Worm (Caenorhabditis elegans) whole organism, L4 larva: Measurements from ENCODE around the gene Y58A7A.2.

Experiments used
- F44E2.7 ChIP-seq: fragments of 200-800 bp; sonication (Bioruptor generic); IDR thresholded peaks from 2 replicates; pipeline ENCODE4 v2.1.2; 2022; ENCODE audit warnings: missing genetic modification characterization, missing compliant biosample characterization
- Y75B8A.6 ChIP-seq: fragments of 200-800 bp; sonication (Bioruptor generic); IDR thresholded peaks from 2 replicates; pipeline ENCODE4 v1.3.6; 2022; ENCODE audit warnings: missing genetic modification reagents, missing genetic modification characterization, missing compliant biosample characterization
- ZK337.2 ChIP-seq: fragments of 200-800 bp; sonication (Bioruptor generic); IDR thresholded peaks from 2 replicates; pipeline ENCODE4 v1.3.6; 2022; ENCODE audit warnings: missing genetic modification reagents, missing genetic modification characterization, missing compliant biosample characterization
- aha-1 ChIP-seq: fragments of 150-350 bp; peaks from one replicate; lab custom pipeline; 2014; ENCODE audit warnings: missing biosample characterization, missing genetic modification characterization
- ama-1 ChIP-seq: fragments of 150-350 bp; optimal IDR thresholded peaks from 2 replicates; lab custom pipeline; 2014; ENCODE audit warnings: inconsistent platforms, mixed read lengths
- ceh-20 ChIP-seq: fragments of 200-800 bp; sonication (Bioruptor generic); IDR thresholded peaks from 2 replicates; pipeline ENCODE4 v1.3.6; 2022; ENCODE audit warnings: missing genetic modification reagents, missing genetic modification characterization, missing compliant biosample characterization
- ceh-62 ChIP-seq: sonication (generic microtip); optimal IDR thresholded peaks from 2 replicates; lab custom pipeline; 2017; ENCODE audit warnings: missing biosample characterization, missing genetic modification characterization
- ctbp-1 ChIP-seq: fragments of 200-800 bp; sonication (Bioruptor generic); IDR thresholded peaks from 2 replicates; pipeline ENCODE4 v1.3.6; 2022; ENCODE audit warnings: missing genetic modification reagents, missing genetic modification characterization, missing compliant biosample characterization
- daf-12 ChIP-seq: fragments of 150-350 bp; optimal IDR thresholded peaks from 2 replicates; lab custom pipeline; 2014; ENCODE audit warnings: missing biosample characterization, missing genetic modification reagents, missing genetic modification characterization
- daf-16 ChIP-seq, 3 experiments: sonication (generic microtip); optimal IDR thresholded peaks; 2 replicates each; lab custom pipeline; 2016 to 2017; ENCODE audit warnings: missing genetic modification characterization in 3 of 3, missing genetic modification reagents in 3 of 3, mild to moderate bottlenecking in 2 of 3, missing compliant biosample characterization in 2 of 3, missing biosample characterization in 1 of 3, moderate library complexity in 1 of 3
- daf-19 ChIP-seq: fragments of 200-800 bp; sonication (Bioruptor generic); conservative IDR thresholded peaks from 2 replicates; pipeline ENCODE4 v1.3.6; 2022; ENCODE audit warnings: missing genetic modification characterization, missing compliant biosample characterization
- dmd-6 ChIP-seq: fragments of 200-800 bp; sonication (Bioruptor generic); IDR thresholded peaks from 2 replicates; pipeline ENCODE4 v1.3.6; 2022; ENCODE audit warnings: missing genetic modification reagents, missing genetic modification characterization, missing compliant biosample characterization
- dmd-8 ChIP-seq: fragments of 200-800 bp; sonication (Bioruptor generic); IDR thresholded peaks from 2 replicates; pipeline ENCODE4 v1.3.6; 2022; ENCODE audit warnings: missing genetic modification characterization, missing compliant biosample characterization
- dmd-9 ChIP-seq: fragments of 200-800 bp; sonication (Bioruptor generic); IDR thresholded peaks from 2 replicates; pipeline ENCODE4 v1.3.6; 2022; ENCODE audit warnings: missing genetic modification reagents, missing genetic modification characterization, missing compliant biosample characterization
- dpl-1 ChIP-seq: fragments of 150-350 bp; optimal IDR thresholded peaks from 2 replicates; lab custom pipeline; 2014; ENCODE audit warnings: missing biosample characterization, missing genetic modification reagents, missing genetic modification characterization
- duxl-1 ChIP-seq: sonication (generic microtip); optimal IDR thresholded peaks from 2 replicates; lab custom pipeline; 2016; ENCODE audit warnings: mild to moderate bottlenecking, missing genetic modification characterization, moderate library complexity, missing compliant biosample characterization; ENCODE audit not compliant: poor library complexity
- dve-1 ChIP-seq: sonication (generic microtip); optimal IDR thresholded peaks from 2 replicates; lab custom pipeline; 2017; ENCODE audit warnings: antibody characterized with exemption, mild to moderate bottlenecking, missing genetic modification characterization, missing compliant biosample characterization; ENCODE audit not compliant: insufficient read depth
- egl-43 ChIP-seq: fragments of 200-800 bp; sonication (Bioruptor generic); IDR thresholded peaks from 2 replicates; pipeline ENCODE4 v1.3.6; 2022; ENCODE audit warnings: missing genetic modification reagents, missing genetic modification characterization, missing compliant biosample characterization
- fos-1 ChIP-seq: fragments of 150-350 bp; optimal IDR thresholded peaks from 2 replicates; lab custom pipeline; 2014; ENCODE audit warnings: missing biosample characterization, missing genetic modification characterization
- hif-1 ChIP-seq, 2 experiments: sonication (generic microtip); optimal IDR thresholded peaks; 2 replicates each; lab custom pipeline; 2016 to 2017; ENCODE audit warnings: missing compliant biosample characterization in 2 of 2, missing genetic modification characterization in 2 of 2, missing genetic modification reagents in 2 of 2, missing genotype in 2 of 2, mild to moderate bottlenecking in 1 of 2
- lin-1 ChIP-seq: fragments of 200-800 bp; sonication (Bioruptor generic); IDR thresholded peaks from 2 replicates; pipeline ENCODE4 v1.3.6; 2022; ENCODE audit warnings: missing genetic modification reagents, missing genetic modification characterization, missing compliant biosample characterization
- lir-3 ChIP-seq: sonication (generic microtip); optimal IDR thresholded peaks from 2 replicates; lab custom pipeline; 2016; ENCODE audit warnings: mild to moderate bottlenecking, missing genetic modification characterization, missing compliant biosample characterization
- lsy-2 ChIP-seq, 2 experiments: fragments of 150-350 bp in 1 of 2; sonication (generic microtip) in 1 of 2; optimal IDR thresholded peaks; 2 replicates each; lab custom pipeline; 2014 to 2017; ENCODE audit warnings: missing biosample characterization in 2 of 2, missing genetic modification characterization in 2 of 2
- mdl-1 ChIP-seq, 2 experiments: fragments of 150-350 bp in 1 of 2; sonication (generic microtip) in 1 of 2; optimal IDR thresholded peaks; 2 replicates each; lab custom pipeline; 2014 to 2017; ENCODE audit warnings: missing biosample characterization in 2 of 2, missing genetic modification characterization in 2 of 2
- mdt-29 ChIP-seq: fragments of 200-800 bp; sonication (Bioruptor generic); IDR thresholded peaks from 2 replicates; pipeline ENCODE4 v1.3.6; 2022; ENCODE audit warnings: missing genetic modification reagents, missing genetic modification characterization, missing compliant biosample characterization
- mep-1 ChIP-seq: fragments of 150-350 bp; sonication (generic microtip); optimal IDR thresholded peaks from 3 replicates; lab custom pipeline; 2014; ENCODE audit warnings: missing biosample characterization, missing genetic modification characterization
- mes-2 ChIP-seq: sonication (generic microtip); optimal IDR thresholded peaks from 2 replicates; lab custom pipeline; 2016; ENCODE audit warnings: missing genotype, mild to moderate bottlenecking, missing genetic modification characterization, missing compliant biosample characterization; ENCODE audit not compliant: poor library complexity, severe bottlenecking
- mxl-3 ChIP-seq: fragments of 200-800 bp; sonication (Bioruptor generic); optimal IDR thresholded peaks from 2 replicates; lab custom pipeline; 2018; ENCODE audit warnings: mild to moderate bottlenecking, missing genetic modification characterization, missing compliant biosample characterization
- nhr-11 ChIP-seq: fragments of 150-350 bp; optimal IDR thresholded peaks from 2 replicates; lab custom pipeline; 2014; ENCODE audit warnings: missing biosample characterization, missing genetic modification characterization
- nhr-237 ChIP-seq: sonication (generic microtip); optimal IDR thresholded peaks from 2 replicates; lab custom pipeline; 2017; ENCODE audit warnings: missing biosample characterization, missing genetic modification characterization
- nhr-28 ChIP-seq: fragments of 150-350 bp; optimal IDR thresholded peaks from 2 replicates; lab custom pipeline; 2014; ENCODE audit warnings: missing biosample characterization, missing genetic modification characterization
- nhr-41 ChIP-seq: fragments of 200-800 bp; sonication (Bioruptor generic); IDR thresholded peaks from 2 replicates; pipeline ENCODE4 v1.3.6; 2022; ENCODE audit warnings: missing genetic modification reagents, missing genetic modification characterization, missing compliant biosample characterization
- nhr-6 ChIP-seq: fragments of 150-350 bp; optimal IDR thresholded peaks from 2 replicates; lab custom pipeline; 2014; ENCODE audit warnings: missing biosample characterization, missing genetic modification characterization
- nhr-77 ChIP-seq: fragments of 150-350 bp; optimal IDR thresholded peaks from 2 replicates; lab custom pipeline; 2014; ENCODE audit warnings: missing biosample characterization, missing genetic modification characterization
- pha-4 ChIP-seq, 2 experiments: fragments of 150-350 bp in 1 of 2; fragments of 200-800 bp in 1 of 2; sonication (Bioruptor generic) in 1 of 2; IDR thresholded peaks in 1 of 2; optimal IDR thresholded peaks in 1 of 2; 2 replicates each; pipeline versions ENCODE4 v1.3.6 to Lab custom; 2014 to 2022; ENCODE audit warnings: missing genetic modification characterization in 2 of 2, missing genetic modification reagents in 2 of 2, missing biosample characterization in 1 of 2, missing compliant biosample characterization in 1 of 2
- php-3 ChIP-seq: fragments of 200-800 bp; sonication (Bioruptor generic); IDR thresholded peaks from 2 replicates; pipeline ENCODE4 v1.3.6; 2022; ENCODE audit warnings: missing genetic modification reagents, missing genetic modification characterization, missing compliant biosample characterization
- pqm-1 ChIP-seq: sonication (generic microtip); optimal IDR thresholded peaks from 2 replicates; lab custom pipeline; 2017; ENCODE audit warnings: missing biosample characterization, missing genetic modification characterization
- saeg-2 ChIP-seq: fragments of 200-800 bp; sonication (Bioruptor generic); IDR thresholded peaks from 2 replicates; pipeline ENCODE4 v1.3.6; 2022; ENCODE audit warnings: missing genetic modification reagents, missing genetic modification characterization, missing compliant biosample characterization
- snpc-1.2 ChIP-seq: fragments of 200-800 bp; sonication (Bioruptor generic); IDR thresholded peaks from 2 replicates; pipeline ENCODE4 v1.3.6; 2022; ENCODE audit warnings: missing genetic modification reagents, missing genetic modification characterization, missing compliant biosample characterization
- spr-1 ChIP-seq: sonication (generic microtip); optimal IDR thresholded peaks from 2 replicates; lab custom pipeline; 2016; ENCODE audit warnings: mild to moderate bottlenecking, missing genetic modification characterization, missing compliant biosample characterization
- unc-130 ChIP-seq: sonication (generic microtip); optimal IDR thresholded peaks from 2 replicates; lab custom pipeline; 2016; ENCODE audit warnings: missing genetic modification reagents, missing genetic modification characterization, missing compliant biosample characterization
- vab-7 ChIP-seq: fragments of 200-800 bp; sonication (Bioruptor generic); IDR thresholded peaks from 2 replicates; pipeline ENCODE4 v1.3.6; 2022; ENCODE audit warnings: missing genetic modification reagents, missing genetic modification characterization, missing compliant biosample characterization
- zfp-2 ChIP-seq: sonication (generic microtip); optimal IDR thresholded peaks from 2 replicates; lab custom pipeline; 2016; ENCODE audit warnings: mild to moderate bottlenecking, missing genetic modification characterization, missing compliant biosample characterization
- zip-11 ChIP-seq: fragments of 200-800 bp; sonication (Bioruptor generic); IDR thresholded peaks from 2 replicates; pipeline ENCODE4 v1.3.6; 2022; ENCODE audit warnings: missing genetic modification characterization, missing compliant biosample characterization
- zip-2 ChIP-seq: fragments of 150-350 bp; optimal IDR thresholded peaks from 2 replicates; lab custom pipeline; 2014; ENCODE audit warnings: missing biosample characterization, missing genetic modification characterization
- ztf-11 ChIP-seq: fragments of 150-350 bp; optimal IDR thresholded peaks from 2 replicates; lab custom pipeline; 2014; ENCODE audit warnings: missing biosample characterization, missing genetic modification characterization
- ztf-7 ChIP-seq: fragments of 150-350 bp; optimal IDR thresholded peaks from 2 replicates; lab custom pipeline; 2014; ENCODE audit warnings: missing biosample characterization, missing genetic modification characterization

Gene Y58A7A.2

DNA sequence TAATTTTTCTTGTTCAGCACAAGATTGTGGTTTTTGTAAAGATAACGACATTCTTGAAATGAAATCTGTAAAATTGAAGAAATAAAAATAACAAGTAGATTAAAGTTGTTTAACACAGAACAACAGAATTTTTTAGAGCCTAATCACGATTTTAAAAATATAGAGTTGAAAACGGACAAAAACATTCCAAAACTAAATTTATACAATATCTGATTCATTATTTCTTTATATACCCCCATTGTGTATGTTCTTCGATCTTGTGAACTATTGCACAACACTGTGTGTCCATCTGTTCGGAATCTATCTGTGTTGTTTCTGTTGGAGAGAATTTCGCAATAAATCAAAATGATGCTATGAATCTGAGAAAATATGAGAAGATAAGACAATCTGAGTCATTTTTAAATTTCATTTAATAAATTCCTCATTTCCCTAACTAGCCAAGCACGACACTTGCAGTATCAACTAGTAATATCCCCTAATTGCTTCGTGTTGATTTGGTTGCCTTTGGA is 13.0 kb upstream of the Y58A7A.2 start, which contains the start of gene Y58A7A.4:
Gene Y58A7A.4 (minus strand): TSS at position 51 of the 509 bp plus-strand sequence.
- peak; percentile 92 for TF ChIP-seq zip-2
- TF ChIP-seq Y75B8A.6: no peak
- TF ChIP-seq nhr-28 (tag; lab: Kevin White, UChicago): peak; percentile 6
- TF ChIP-seq spr-1 (tag; lab: Kevin White, UChicago): no peak

DNA sequence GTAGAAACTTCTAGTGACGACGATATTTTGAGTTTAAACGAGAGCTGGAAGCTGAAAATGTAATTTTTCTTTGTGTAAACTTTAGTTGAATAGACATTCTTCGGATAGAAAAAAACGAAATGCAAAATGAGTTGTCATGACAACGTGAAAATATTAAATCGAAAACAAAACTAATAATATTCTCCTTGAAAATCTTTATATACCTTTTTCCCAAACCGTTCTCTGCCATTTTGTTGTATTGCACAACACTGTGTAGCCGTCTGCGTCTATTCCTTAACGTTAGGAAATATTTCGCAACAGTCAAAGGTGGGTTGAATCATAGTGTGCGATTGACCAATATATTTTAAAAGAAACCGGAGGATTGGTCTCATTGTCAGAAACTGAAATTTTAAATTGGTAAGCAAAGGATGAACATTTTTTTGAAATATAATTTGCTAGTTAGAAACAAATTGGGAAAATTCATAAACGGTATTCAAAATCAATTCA is 8.9 kb upstream of the Y58A7A.2 start, which contains the start of gene Y58A7A.3:
Gene Y58A7A.3 (minus strand): TSS at position 51 of the 486 bp plus-strand sequence.
- peak in 1 of 2 experiments; percentile 54 for TF ChIP-seq hif-1 (tag; optimal IDR thresholded peaks at IDR 0.05; lab: Kevin White, UChicago)
- TF ChIP-seq zfp-2: no peak
- peak; percentile 100 for TF ChIP-seq zip-2
- peak in 1 of 2 experiments; percentile 68 for TF ChIP-seq lsy-2 (tag; optimal IDR thresholded peaks at IDR 0.05; lab: Kevin White, UChicago)
- no peak for TF ChIP-seq nhr-11 (tag; lab: Kevin White, UChicago)
- TF ChIP-seq nhr-41 (GFP tag; lab: Robert Waterston, UW): no peak
- no peak for TF ChIP-seq daf-12 (tag; lab: Kevin White, UChicago)
- TF ChIP-seq dmd-6 (GFP tag; lab: Robert Waterston, UW): peak; percentile 37; the same call in 1 of the 2 replicates
- peak; percentile 54 for TF ChIP-seq mes-2
- TF ChIP-seq lin-1 (GFP tag; lab: Robert Waterston, UW): no peak
- TF ChIP-seq ztf-7 (tag; lab: Kevin White, UChicago): peak; percentile 98
- no peak for TF ChIP-seq mdt-29 (GFP tag; lab: Robert Waterston, UW)
- no peak for TF ChIP-seq dmd-8 (GFP tag; lab: Robert Waterston, UW)
- peak in 1 of 2 experiments; percentile 67 for TF ChIP-seq mdl-1 (tag; optimal IDR thresholded peaks at IDR 0.05; lab: Kevin White, UChicago)
- TF ChIP-seq php-3: no peak
- no peak for TF ChIP-seq fos-1
- no peak for TF ChIP-seq vab-7 (GFP tag; lab: Robert Waterston, UW)
- no peak for TF ChIP-seq unc-130 (GFP tag; lab: Kevin White, UChicago)
- TF ChIP-seq nhr-28 (tag; lab: Kevin White, UChicago): peak; percentile 93
- no peak for TF ChIP-seq daf-16 (GFP tag; optimal IDR thresholded peaks at IDR 0.05; lab: Kevin White, UChicago)
- peak; percentile 64 for TF ChIP-seq daf-16 (tag; optimal IDR thresholded peaks at IDR 0.05; lab: Kevin White, UChicago)
- peak; percentile 20 for TF ChIP-seq dpl-1 (GFP tag; lab: Kevin White, UChicago)
- peak; percentile 66 for TF ChIP-seq aha-1 (tag; lab: Kevin White, UChicago)
- no peak for TF ChIP-seq zip-11 (GFP tag; lab: Robert Waterston, UW)
- no peak for TF ChIP-seq nhr-237 (tag; lab: Kevin White, UChicago)
- no peak for TF ChIP-seq duxl-1 (tag; lab: Kevin White, UChicago)
- peak; percentile 30 for TF ChIP-seq nhr-77
- TF ChIP-seq pqm-1 (tag; lab: Kevin White, UChicago): peak; percentile 43
- TF ChIP-seq egl-43 (GFP tag; lab: Robert Waterston, UW): no peak
- peak; percentile 57 for TF ChIP-seq dve-1 (tag; lab: Kevin White, UChicago)
- peak; percentile 32 for TF ChIP-seq mxl-3 (GFP tag; lab: Kevin White, UChicago)
- no peak for TF ChIP-seq lir-3 (tag; lab: Kevin White, UChicago)
- peak; percentile 43 for TF ChIP-seq mep-1 (tag; lab: Kevin White, UChicago)
- TF ChIP-seq ctbp-1 (GFP tag; lab: Robert Waterston, UW): no peak
- no peak for TF ChIP-seq ztf-11 (tag; lab: Kevin White, UChicago)
- no peak for TF ChIP-seq saeg-2
- TF ChIP-seq ceh-20 (GFP tag; lab: Robert Waterston, UW): no peak
- TF ChIP-seq F44E2.7: no peak
- no peak for TF ChIP-seq daf-19 (GFP tag; lab: Robert Waterston, UW)
- TF ChIP-seq spr-1 (tag; lab: Kevin White, UChicago): no peak
- TF ChIP-seq dmd-9 (GFP tag; lab: Robert Waterston, UW): no peak
- no peak for TF ChIP-seq snpc-1.2 (GFP tag; lab: Robert Waterston, UW)
- TF ChIP-seq ceh-62: no peak
- TF ChIP-seq ZK337.2 (GFP tag; lab: Robert Waterston, UW): no peak
- TF ChIP-seq pha-4 (GFP tag; IDR thresholded peaks at IDR 0.05; lab: Robert Waterston, UW): no peak
- TF ChIP-seq pha-4 (tag; optimal IDR thresholded peaks at IDR 0.05; lab: Kevin White, UChicago): no peak
- TF ChIP-seq ama-1 (lab: Kevin White, UChicago): no peak
- TF ChIP-seq nhr-6 (tag; lab: Kevin White, UChicago): peak; percentile 19
